Fruit fly (Drosophila melanogaster): Measurements from ENCODE around the gene CG14294.

The CG14294 gene

DNA sequence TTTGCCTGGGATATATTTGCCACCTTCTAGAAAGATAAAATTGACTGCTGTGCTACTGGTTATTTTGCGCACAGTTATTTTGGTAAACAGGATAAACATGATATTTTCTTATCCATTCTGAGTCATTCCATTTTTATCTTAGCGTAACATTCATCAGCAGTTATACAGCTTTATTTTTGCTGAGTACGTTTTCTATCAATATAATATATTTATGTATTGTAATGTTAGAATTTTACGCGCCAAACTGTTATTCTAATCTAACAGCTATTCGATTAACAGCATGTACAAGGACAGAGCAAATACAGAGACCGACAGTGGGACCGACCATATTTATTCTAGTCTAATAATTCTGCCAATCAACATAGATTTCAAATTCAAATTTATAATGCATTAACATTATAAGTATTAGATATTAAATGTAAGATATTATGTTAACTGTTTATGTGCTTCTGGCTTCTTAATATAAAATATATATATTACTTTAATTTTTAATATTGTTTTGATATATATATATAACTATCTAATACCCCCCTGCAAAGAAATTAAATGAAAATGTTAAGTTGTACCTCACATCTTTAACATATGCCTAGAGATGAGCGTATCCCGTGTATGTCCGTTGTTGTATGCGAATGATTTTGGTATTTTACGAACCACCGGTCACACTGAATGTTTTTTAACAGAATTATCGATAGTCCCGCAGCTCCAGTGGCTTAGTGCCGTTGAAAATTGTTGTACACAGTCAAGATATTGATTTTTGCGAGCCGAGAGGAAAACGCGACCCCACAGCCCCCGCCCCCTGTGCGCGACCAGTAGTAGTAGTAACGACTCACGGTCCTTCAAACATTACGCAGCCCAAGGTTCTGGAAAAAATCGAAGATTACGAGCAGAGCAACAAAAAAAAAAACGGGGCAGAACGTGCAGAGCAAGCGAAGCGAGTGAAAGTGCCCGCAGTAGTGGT, 4.1 kb upstream of the CG14294 start, which contains the start of gene EndoA (continued):
- TF ChIP-seq chinmo (GFP tag; IDR thresholded peaks at IDR 0.05; ENCODE audit: partially characterized antibody) (0 out of 4 replicates have a peak, but pooled peaks have one; percentile 14), gfzf (GFP tag; optimal IDR thresholded peaks at IDR 0.05) (peak; percentile 67), insv (GFP tag; optimal IDR thresholded peaks at IDR 0.05) (no peak), Ada2b (GFP tag; IDR thresholded peaks at IDR 0.05) (peak; percentile 27; the same call in 1 of the 2 replicates), unc-4 (GFP tag; IDR thresholded peaks at IDR 0.05; ENCODE audit: partially characterized antibody) (peak; percentile 67), Trl (optimal IDR thresholded peaks at IDR 0.05) (no peak), Trl (GFP tag; optimal IDR thresholded peaks at IDR 0.05) (no peak), CG8924 (tag; optimal IDR thresholded peaks at IDR 0.05) (peak; percentile 80), Oli (tag; optimal IDR thresholded peaks at IDR 0.05) (peak; percentile 31), pho (GFP tag; optimal IDR thresholded peaks at IDR 0.05) (no peak), en (GFP tag; optimal IDR thresholded peaks at IDR 0.05) (no peak), Scr (GFP tag; IDR thresholded peaks at IDR 0.05; ENCODE audit: partially characterized antibody) (peak; percentile 76), CG10543 (GFP tag; optimal IDR thresholded peaks at IDR 0.05) (peak; percentile 51), Six4 (GFP tag; optimal IDR thresholded peaks at IDR 0.05) (peak; percentile 54), Optix (GFP tag; IDR thresholded peaks at IDR 0.05) (no peak), Sin3A (optimal IDR thresholded peaks at IDR 0.05) (peak; percentile 18), Gsc (GFP tag; IDR thresholded peaks at IDR 0.05) (no peak), Chrac-16 (GFP tag; optimal IDR thresholded peaks at IDR 0.05) (peak; percentile 6), jigr1 (GFP tag; IDR thresholded peaks at IDR 0.05) (no peak), CG8290 (GFP tag; optimal IDR thresholded peaks at IDR 0.05) (no peak), CG8290 (tag; optimal IDR thresholded peaks at IDR 0.05) (peak in 1 of 2 experiments; percentile 63), Med (GFP tag) (peak; percentile 81), CG6854 (GFP tag; optimal IDR thresholded peaks at IDR 0.05) (no peak), ken (GFP tag; IDR thresholded peaks at IDR 0.05) (no peak), CG17802 (tag; optimal IDR thresholded peaks at IDR 0.05) (no peak), Ptx1 (GFP tag; IDR thresholded peaks at IDR 0.05) (peak; percentile 54; the same call in 1 of the 2 replicates), CG9817 (tag; optimal IDR thresholded peaks at IDR 0.05) (no peak), CG6813 (GFP tag; optimal IDR thresholded peaks at IDR 0.05) (no peak), scrt (GFP tag; optimal IDR thresholded peaks at IDR 0.05) (peak; percentile 32), trem (tag; optimal IDR thresholded peaks at IDR 0.05) (peak; percentile 49), grau (tag; optimal IDR thresholded peaks at IDR 0.05) (peak; percentile 66), Xbp1 (GFP tag; optimal IDR thresholded peaks at IDR 0.05) (peak; percentile 37), az2 (GFP tag; optimal IDR thresholded peaks at IDR 0.05) (peak; percentile 22), CG8478 (optimal IDR thresholded peaks at IDR 0.05) (no peak), CG18262 (tag; optimal IDR thresholded peaks at IDR 0.05) (peak; percentile 76), Adf1 (GFP tag; IDR thresholded peaks at IDR 0.05) (peak; percentile 54), CG31441 (GFP tag; IDR thresholded peaks at IDR 0.05) (peak; percentile 66), bigmax (GFP tag; optimal IDR thresholded peaks at IDR 0.05) (peak; percentile 36), Aef1 (GFP tag; IDR thresholded peaks at IDR 0.05) (no peak), CG7963 (GFP tag; IDR thresholded peaks at IDR 0.05; ENCODE audit: partially characterized antibody) (peak; percentile 67; the same call in 2 of the 3 replicates), hbn (GFP tag; IDR thresholded peaks at IDR 0.05; ENCODE audit: partially characterized antibody) (peak; percentile 66), nerfin-2 (GFP tag; IDR thresholded peaks at IDR 0.05; ENCODE audit: partially characterized antibody) (no peak; the same call in 1 of the 2 replicates), sqz (GFP tag; optimal IDR thresholded peaks at IDR 0.05) (no peak), lbe (GFP tag; optimal IDR thresholded peaks at IDR 0.05) (no peak), Doc2 (GFP tag; IDR thresholded peaks at IDR 0.05) (no peak), CTCF (GFP tag; optimal IDR thresholded peaks at IDR 0.05) (peak; percentile 16), CG15696 (tag; optimal IDR thresholded peaks at IDR 0.05) (peak; percentile 45), MBD-R2 (GFP tag; IDR thresholded peaks at IDR 0.05) (peak; percentile 58), CG6765 (GFP tag; optimal IDR thresholded peaks at IDR 0.05) (no peak), kah (GFP tag; optimal IDR thresholded peaks at IDR 0.05) (peak; percentile 24)

All from whole organism, embryonic.